Worm (Caenorhabditis elegans) whole organism, mixed stage, embryonic: Measurements from ENCODE around the gene eelo-2.

Source experiments
- M03D4.4 ChIP-seq: sonication (generic microtip); optimal IDR thresholded peaks from 2 replicates; lab custom pipeline; 2017; ENCODE audit warnings: mild to moderate bottlenecking, missing genetic modification characterization, missing compliant biosample characterization
- bed-3 ChIP-seq: fragments of 200-800 bp; sonication (Bioruptor generic); optimal IDR thresholded peaks from 3 replicates; lab custom pipeline; 2018; ENCODE audit warnings: mild to moderate bottlenecking, missing genetic modification characterization, moderate library complexity, missing compliant biosample characterization
- blmp-1 ChIP-seq: fragments of 150-350 bp; optimal IDR thresholded peaks from 2 replicates; lab custom pipeline; 2014; ENCODE audit warnings: missing biosample characterization, missing genetic modification characterization
- ceh-43 ChIP-seq: fragments of 200-800 bp; sonication (Bioruptor generic); optimal IDR thresholded peaks from 2 replicates; lab custom pipeline; 2018; ENCODE audit warnings: mild to moderate bottlenecking, missing genetic modification characterization, moderate library complexity, missing compliant biosample characterization
- ces-1 ChIP-seq: fragments of 150-350 bp; optimal IDR thresholded peaks from 2 replicates; lab custom pipeline; 2014; ENCODE audit warnings: missing biosample characterization, missing genetic modification reagents, missing genetic modification characterization
- cnd-1 ChIP-seq: fragments of 200-800 bp; sonication (Bioruptor generic); optimal IDR thresholded peaks from 2 replicates; lab custom pipeline; 2018; ENCODE audit warnings: mild to moderate bottlenecking, missing genetic modification characterization, missing compliant biosample characterization
- drap-1 ChIP-seq: fragments of 200-800 bp; sonication (Bioruptor generic); optimal IDR thresholded peaks from 3 replicates; lab custom pipeline; 2018; ENCODE audit warnings: mild to moderate bottlenecking, missing genetic modification characterization, missing compliant biosample characterization
- elt-1 ChIP-seq: sonication (generic microtip); optimal IDR thresholded peaks from 2 replicates; lab custom pipeline; 2017; ENCODE audit warnings: missing genetic modification characterization, mild to moderate bottlenecking, missing compliant biosample characterization, antibody characterized with exemption, moderate library complexity, borderline replicate concordance; ENCODE audit not compliant: insufficient read depth
- elt-3 ChIP-seq: fragments of 150-350 bp; optimal IDR thresholded peaks from 2 replicates; lab custom pipeline; 2014; ENCODE audit warnings: missing biosample characterization, missing genetic modification characterization
- flh-1 ChIP-seq: fragments of 200-800 bp; sonication (Bioruptor generic); optimal IDR thresholded peaks from 2 replicates; lab custom pipeline; 2018; ENCODE audit warnings: mild to moderate bottlenecking, missing genetic modification characterization, moderate library complexity, missing compliant biosample characterization
- hlh-1 ChIP-seq: fragments of 150-350 bp; optimal IDR thresholded peaks from 2 replicates; lab custom pipeline; 2014; ENCODE audit warnings: missing biosample characterization, missing genetic modification reagents, missing genetic modification characterization
- lin-13 ChIP-seq: fragments of 150-350 bp; optimal IDR thresholded peaks from 2 replicates; lab custom pipeline; 2014; ENCODE audit warnings: missing biosample characterization, missing genetic modification characterization
- lin-32 ChIP-seq: fragments of 200-800 bp; sonication (Bioruptor generic); optimal IDR thresholded peaks from 2 replicates; lab custom pipeline; 2018; ENCODE audit warnings: mild to moderate bottlenecking, missing genetic modification characterization, missing compliant biosample characterization
- lsy-2 ChIP-seq: fragments of 150-350 bp; optimal IDR thresholded peaks from 2 replicates; lab custom pipeline; 2014; ENCODE audit warnings: missing biosample characterization, missing genetic modification characterization
- mab-5 ChIP-seq: fragments of 150-350 bp; optimal IDR thresholded peaks from 2 replicates; lab custom pipeline; 2014; ENCODE audit warnings: missing biosample characterization, missing genetic modification characterization
- mep-1 ChIP-seq: fragments of 150-350 bp; optimal IDR thresholded peaks from 2 replicates; lab custom pipeline; 2017; ENCODE audit warnings: missing biosample characterization, missing genetic modification reagents, missing genetic modification characterization, inconsistent platforms
- mls-2 ChIP-seq: sonication (generic microtip); optimal IDR thresholded peaks from 2 replicates; lab custom pipeline; 2016; ENCODE audit warnings: mild to moderate bottlenecking, missing genetic modification characterization, moderate library complexity, missing compliant biosample characterization
- nhr-12 ChIP-seq: fragments of 150-350 bp; optimal IDR thresholded peaks from 2 replicates; lab custom pipeline; 2014; ENCODE audit warnings: missing biosample characterization, missing genetic modification characterization
- nhr-2 ChIP-seq: fragments of 150-350 bp; optimal IDR thresholded peaks from 2 replicates; lab custom pipeline; 2014; ENCODE audit warnings: missing biosample characterization, missing genetic modification characterization
- nhr-237 ChIP-seq: fragments of 150-350 bp; optimal IDR thresholded peaks from 2 replicates; lab custom pipeline; 2014; ENCODE audit warnings: missing biosample characterization, missing genetic modification characterization
- nhr-76 ChIP-seq: sonication (generic microtip); optimal IDR thresholded peaks from 2 replicates; lab custom pipeline; 2017; ENCODE audit warnings: missing biosample characterization, missing genetic modification characterization
- pha-4 ChIP-seq: fragments of 150-350 bp; optimal IDR thresholded peaks from 2 replicates; lab custom pipeline; 2018; ENCODE audit warnings: missing biosample characterization, missing genetic modification reagents, missing genetic modification characterization
- sem-2 ChIP-seq: fragments of 200-800 bp; sonication (Bioruptor generic); optimal IDR thresholded peaks from 2 replicates; lab custom pipeline; 2018; ENCODE audit warnings: mild to moderate bottlenecking, missing genetic modification characterization, missing compliant biosample characterization
- snpc-4 ChIP-seq: fragments of 150-350 bp; optimal IDR thresholded peaks from 2 replicates; lab custom pipeline; 2014; ENCODE audit warnings: missing biosample characterization, missing genetic modification characterization
- sptf-1 ChIP-seq: sonication (generic microtip); optimal IDR thresholded peaks from 2 replicates; lab custom pipeline; 2017; ENCODE audit warnings: mild to moderate bottlenecking, missing genetic modification characterization, moderate library complexity, missing compliant biosample characterization
- unc-120 ChIP-seq: sonication (generic microtip); optimal IDR thresholded peaks from 2 replicates; lab custom pipeline; 2017; ENCODE audit warnings: missing genetic modification characterization, missing compliant biosample characterization; ENCODE audit not compliant: poor library complexity, severe bottlenecking
- unc-39 ChIP-seq: fragments of 150-350 bp; optimal IDR thresholded peaks from 2 replicates; lab custom pipeline; 2014; ENCODE audit warnings: missing biosample characterization, missing genetic modification characterization
- unc-62 ChIP-seq: fragments of 150-350 bp; optimal IDR thresholded peaks from 2 replicates; lab custom pipeline; 2014; ENCODE audit warnings: missing biosample characterization, missing genetic modification reagents, missing genetic modification characterization
- zip-8 ChIP-seq: fragments of 150-350 bp; optimal IDR thresholded peaks from 2 replicates; lab custom pipeline; 2014; ENCODE audit warnings: missing biosample characterization, missing genetic modification characterization
- ztf-11 ChIP-seq: fragments of 150-350 bp; optimal IDR thresholded peaks from 2 replicates; lab custom pipeline; 2014; ENCODE audit warnings: missing biosample characterization, missing genetic modification characterization

The eelo-2 gene

ce11 chrIV:17267304-17267891 lies 17.5 kb downstream of the eelo-2 start:
- TF ChIP-seq nhr-12 (tag; lab: Kevin White, UChicago) (no peak), ces-1 (GFP tag; lab: Kevin White, UChicago) (peak; percentile 44), unc-62 (GFP tag; lab: Kevin White, UChicago) (no peak), elt-3 (tag; lab: Kevin White, UChicago) (no peak), drap-1 (GFP tag; lab: Kevin White, UChicago) (no peak), cnd-1 (no peak), nhr-2 (tag; lab: Kevin White, UChicago) (peak; percentile 2), sem-2 (GFP tag; lab: Kevin White, UChicago) (no peak), ceh-43 (GFP tag; lab: Kevin White, UChicago) (no peak)

ce11 chrIV:17268069-17268468 lies 18.1 kb downstream of the eelo-2 start:
- TF ChIP-seq unc-120 (tag; lab: Kevin White, UChicago) (no peak), zip-8 (no peak), M03D4.4 (tag; lab: Kevin White, UChicago) (no peak), elt-3 (tag; lab: Kevin White, UChicago) (no peak), hlh-1 (tag; lab: Kevin White, UChicago) (no peak), unc-39 (tag; lab: Kevin White, UChicago) (no peak), nhr-76 (no peak), ztf-11 (no peak), flh-1 (GFP tag; lab: Kevin White, UChicago) (no peak)

ce11 chrIV:17268628-17269027 lies 18.7 kb downstream of the eelo-2 start:
- TF ChIP-seq unc-120 (tag; lab: Kevin White, UChicago) (peak; percentile 57), cnd-1 (peak; percentile 5), mab-5 (peak; percentile 48), lin-32 (GFP tag; lab: Kevin White, UChicago) (no peak), elt-1 (tag; lab: Kevin White, UChicago) (no peak), flh-1 (GFP tag; lab: Kevin White, UChicago) (no peak), sptf-1 (tag; lab: Kevin White, UChicago) (no peak), unc-62 (GFP tag; lab: Kevin White, UChicago) (peak; percentile 78), lsy-2 (peak; percentile 14), ztf-11 (no peak), M03D4.4 (tag; lab: Kevin White, UChicago) (no peak), lin-13 (tag; lab: Kevin White, UChicago) (no peak), nhr-2 (tag; lab: Kevin White, UChicago) (no peak), nhr-76 (no peak), mep-1 (tag; lab: Kevin White, UChicago) (no peak), nhr-237 (tag; lab: Kevin White, UChicago) (peak; percentile 3), ceh-43 (GFP tag; lab: Kevin White, UChicago) (no peak), ces-1 (GFP tag; lab: Kevin White, UChicago) (peak; percentile 93), zip-8 (no peak), mls-2 (tag; lab: Kevin White, UChicago) (peak; percentile 13), unc-39 (tag; lab: Kevin White, UChicago) (no peak), snpc-4 (tag; lab: Kevin White, UChicago) (no peak), hlh-1 (tag; lab: Kevin White, UChicago) (peak; percentile 51), blmp-1 (peak; percentile 8), bed-3 (GFP tag; lab: Kevin White, UChicago) (no peak), pha-4 (tag; lab: Kevin White, UChicago) (no peak)

DNA sequence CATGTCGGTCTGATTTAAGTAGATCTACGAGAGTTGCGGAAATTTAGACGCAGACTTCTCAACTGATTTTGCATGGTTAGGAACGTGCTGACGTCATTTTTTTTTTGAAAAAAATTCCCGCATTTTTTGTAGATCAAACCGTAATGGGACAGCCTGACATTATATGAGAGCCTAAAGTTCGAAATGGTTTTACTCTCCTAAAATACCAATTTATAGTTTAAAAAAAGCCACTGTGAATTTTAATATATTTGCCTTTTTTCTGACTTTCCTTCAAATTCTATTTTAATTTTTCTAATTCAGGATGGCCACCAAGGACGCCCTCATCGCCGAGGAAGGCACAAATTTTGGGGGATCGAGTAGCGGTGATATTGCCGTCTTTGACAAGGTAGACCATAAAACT lies 19.1 kb downstream of the eelo-2 start, which contains the start of gene atgp-1:
Gene atgp-1, plus strand, starts transcription at position 301 of the 400 bp plus-strand sequence.
- TF ChIP-seq mep-1 (tag; lab: Kevin White, UChicago) (no peak), hlh-1 (tag; lab: Kevin White, UChicago) (no peak), nhr-237 (tag; lab: Kevin White, UChicago) (no peak), elt-3 (tag; lab: Kevin White, UChicago) (no peak), cnd-1 (no peak), mab-5 (no peak), M03D4.4 (tag; lab: Kevin White, UChicago) (no peak), unc-62 (GFP tag; lab: Kevin White, UChicago) (no peak)

ce11 chrIV:17269702-17270101 lies 19.8 kb downstream of the eelo-2 start:
- TF ChIP-seq mab-5, result peak; percentile 44
- TF ChIP-seq M03D4.4 (tag; lab: Kevin White, UChicago), result no peak
- peak; percentile 80 for TF ChIP-seq nhr-2 (tag; lab: Kevin White, UChicago)
- TF ChIP-seq hlh-1 (tag; lab: Kevin White, UChicago), result peak; percentile 66
- TF ChIP-seq unc-120 (tag; lab: Kevin White, UChicago), result no peak
- TF ChIP-seq bed-3 (GFP tag; lab: Kevin White, UChicago), result no peak
- peak; percentile 99 for TF ChIP-seq unc-62 (GFP tag; lab: Kevin White, UChicago)
- TF ChIP-seq, all 35 proteins: peak for 4
